Worm (Caenorhabditis elegans): ENCODE measurements around the gene osm-10.

DNA sequence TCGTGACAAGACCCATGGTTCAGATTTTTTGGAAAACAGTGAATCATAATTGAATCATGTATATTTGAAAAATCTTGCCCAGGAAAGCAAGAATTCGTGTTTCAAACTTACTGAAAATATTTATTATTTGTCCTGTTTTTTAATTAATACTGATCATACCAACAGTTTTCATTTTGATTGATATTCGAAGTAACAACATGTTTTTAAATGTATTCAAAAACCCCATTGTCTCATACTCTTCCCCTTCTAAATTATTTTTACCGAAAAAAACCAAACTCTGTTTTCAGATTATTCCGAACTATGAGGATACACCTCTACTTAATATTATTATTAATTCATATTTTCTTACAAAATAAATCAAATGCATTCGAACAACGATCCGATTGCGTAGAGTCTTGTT lies 26.9 kb upstream of the osm-10 start, which contains the start of gene R151.1:
- TF ChIP-seq nfya-2 (GFP tag; IDR thresholded peaks at IDR 0.05) (no peak), lin-35 (GFP tag; optimal IDR thresholded peaks at IDR 0.05) (no peak), dox-1 (GFP tag; IDR thresholded peaks at IDR 0.05) (no peak), ama-1 (optimal IDR thresholded peaks at IDR 0.05) (no peak), ama-1 (GFP tag; optimal IDR thresholded peaks at IDR 0.05) (no peak), nfya-1 (tag; optimal IDR thresholded peaks at IDR 0.05; ENCODE audit: borderline replicate concordance, insufficient read depth) (no peak), F37B4.10 (GFP tag; IDR thresholded peaks at IDR 0.05) (no peak), ceh-79 (tag; optimal IDR thresholded peaks at IDR 0.05) (no peak), lin-54 (GFP tag; optimal IDR thresholded peaks at IDR 0.05) (no peak), ceh-27 (GFP tag; optimal IDR thresholded peaks at IDR 0.05) (no peak), dpl-1 (GFP tag; optimal IDR thresholded peaks at IDR 0.05) (no peak), snpc-4 (GFP tag; optimal IDR thresholded peaks at IDR 0.05) (no peak), snpc-4 (tag; optimal IDR thresholded peaks at IDR 0.05) (no peak), lin-26 (GFP tag; IDR thresholded peaks at IDR 0.05) (no peak), hlh-12 (tag; optimal IDR thresholded peaks at IDR 0.05) (no peak)
